Fruit fly (Drosophila melanogaster): ENCODE data around the gene Tm2.

- TF ChIP-seq Atf-2 (GFP tag; optimal IDR thresholded peaks at IDR 0.05) = no peak
- no peak for TF ChIP-seq org-1 (GFP tag; optimal IDR thresholded peaks at IDR 0.05)
- TF ChIP-seq CG12299 (tag; optimal IDR thresholded peaks at IDR 0.05) = no peak
- TF ChIP-seq CoRest (tag; optimal IDR thresholded peaks at IDR 0.05) = peak; percentile 22
- TF ChIP-seq toy (GFP tag; IDR thresholded peaks at IDR 0.05) = no peak
- peak; percentile 89 for TF ChIP-seq Med (GFP tag)
- TF ChIP-seq CG15073 (GFP tag; optimal IDR thresholded peaks at IDR 0.05) = no peak
- TF ChIP-seq CG1603 (tag; optimal IDR thresholded peaks at IDR 0.05) = peak; percentile 45
- no peak for TF ChIP-seq CG16863 (GFP tag; optimal IDR thresholded peaks at IDR 0.05)
- no peak for TF ChIP-seq CkIIα-i1 (GFP tag; IDR thresholded peaks at IDR 0.05)
- peak; percentile 27 for TF ChIP-seq Bteb2 (GFP tag; optimal IDR thresholded peaks at IDR 0.05)
- no peak for TF ChIP-seq Doc2 (GFP tag; IDR thresholded peaks at IDR 0.05)
- no peak for TF ChIP-seq CG6854 (GFP tag; optimal IDR thresholded peaks at IDR 0.05)
- TF ChIP-seq CG16779 (GFP tag; IDR thresholded peaks at IDR 0.05) = no peak
Measured at dm6 chr3R:15347822-15348221, 37.8 kb downstream of the Tm2 start, which contains the start of the genes CG42726 and CG42727.
